Worm (Caenorhabditis elegans): ENCODE results near the gene spe-18.

The spe-18 gene

DNA sequence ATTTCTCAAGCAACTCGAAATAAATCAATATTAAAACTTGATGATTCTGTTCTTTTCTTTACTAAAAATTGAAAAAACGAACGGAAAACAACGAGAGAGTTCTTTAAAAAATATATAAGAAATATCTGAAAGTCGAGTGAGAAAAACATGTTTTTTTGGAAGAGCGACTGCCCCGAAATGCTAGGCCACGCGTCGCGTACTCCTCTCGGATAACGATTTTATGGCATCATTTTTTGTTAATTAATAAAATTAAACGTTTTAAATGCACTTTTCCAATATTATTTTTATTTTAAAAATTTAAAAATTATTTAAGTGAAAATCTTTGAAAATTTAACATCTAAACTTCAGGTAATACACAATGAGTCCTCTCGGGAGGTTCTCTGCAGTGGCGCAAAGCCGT is 36.1 kb downstream of the spe-18 start, which contains the start of gene gfm-1 (continued):
- TF ChIP-seq egl-43 (GFP tag; IDR thresholded peaks at IDR 0.05) (no peak), rbr-2 (tag; optimal IDR thresholded peaks at IDR 0.05) (peak; percentile 43), Y5F2A.4 (GFP tag; optimal IDR thresholded peaks at IDR 0.05) (no peak), zip-2 (tag; optimal IDR thresholded peaks at IDR 0.05) (no peak), nhr-111 (GFP tag; optimal IDR thresholded peaks at IDR 0.05) (no peak), nhr-237 (tag; optimal IDR thresholded peaks at IDR 0.05) (no peak), jun-1 (tag; optimal IDR thresholded peaks at IDR 0.05) (no peak), pha-4 (GFP tag; IDR thresholded peaks at IDR 0.05) (no peak), pha-4 (tag; optimal IDR thresholded peaks at IDR 0.05) (no peak), lin-15B (tag; optimal IDR thresholded peaks at IDR 0.05) (peak; percentile 8), dmd-9 (GFP tag; IDR thresholded peaks at IDR 0.05) (peak; percentile 85), R02D3.7 (tag; optimal IDR thresholded peaks at IDR 0.05) (no peak), aly-2 (tag; optimal IDR thresholded peaks at IDR 0.05) (no peak), ctbp-1 (GFP tag; IDR thresholded peaks at IDR 0.05) (no peak)

DNA sequence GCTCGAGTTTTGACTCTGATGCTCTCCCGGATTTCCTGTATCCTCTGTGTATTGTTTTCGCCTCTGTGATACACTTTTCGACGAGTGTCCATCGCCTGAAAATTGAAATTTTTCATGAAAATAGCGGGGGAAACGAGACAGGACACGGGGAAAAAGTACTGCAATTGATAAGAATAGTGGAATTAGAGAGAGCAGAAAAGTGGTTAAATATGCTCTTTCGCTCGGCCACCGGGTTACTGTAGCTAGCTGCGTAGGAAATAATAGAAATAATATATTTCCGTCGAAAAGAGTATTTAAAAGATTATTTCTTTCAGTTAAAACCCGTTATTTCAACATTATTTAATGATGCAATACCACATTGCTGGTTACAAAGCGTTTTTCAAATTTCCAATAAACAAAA is 36.5 kb downstream of the spe-18 start, which contains the start of gene rict-1:
Gene rict-1 (minus strand): TSS at position 101 of the 400 bp plus-strand sequence.
- TF ChIP-seq unc-62 (GFP tag; optimal IDR thresholded peaks at IDR 0.05 in 1 of 2) (peak in 1 of 2 experiments; percentile 89), unc-62 (tag; optimal IDR thresholded peaks at IDR 0.05) (no peak), fos-1 (tag; optimal IDR thresholded peaks at IDR 0.05) (no peak)

DNA sequence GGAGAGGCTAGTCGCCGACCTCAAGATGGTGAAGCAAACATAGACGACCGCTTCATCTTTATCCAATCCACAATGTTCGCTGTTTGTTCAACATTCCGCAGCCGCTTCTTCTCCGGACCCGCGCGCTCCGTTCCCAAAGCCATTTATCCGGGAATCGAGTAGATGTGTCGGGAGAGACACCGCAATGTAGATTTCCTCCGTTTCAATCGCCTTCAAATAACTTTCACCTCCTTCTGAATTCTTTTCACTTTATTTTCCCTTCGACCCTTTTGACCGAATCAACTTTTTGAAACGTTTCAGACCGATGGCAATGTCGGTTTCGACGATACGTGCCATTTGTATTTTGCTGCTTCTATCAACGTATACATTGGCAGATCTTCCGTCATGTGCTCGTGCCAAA is 45.5 kb downstream of the spe-18 start, which contains the start of gene pqn-32:
Gene pqn-32 (plus strand): TSS at position 301 of the 400 bp plus-strand sequence.
- TF ChIP-seq fos-1 (tag; optimal IDR thresholded peaks at IDR 0.05) (no peak), egl-43 (GFP tag; IDR thresholded peaks at IDR 0.05) (0 out of 2 replicates have a peak, but pooled peaks have one; percentile 15)
